Worm (Caenorhabditis elegans) whole organism, midembryonic: Measurements from ENCODE around the gene nep-4.

Source experiments
- T22C8.4 ChIP-seq: fragments of 200-800 bp; sonication (Bioruptor generic); IDR thresholded peaks from 2 replicates; pipeline ENCODE4 v1.3.6; 2022; ENCODE audit warnings: missing genetic modification characterization, missing compliant biosample characterization
- cog-1 ChIP-seq: sonication (generic microtip); optimal IDR thresholded peaks from 2 replicates; lab custom pipeline; 2016; ENCODE audit warnings: missing genetic modification characterization, missing compliant biosample characterization
- flt-1 ChIP-seq: fragments of 200-800 bp; sonication (Bioruptor generic); IDR thresholded peaks from 2 replicates; pipeline ENCODE4 v1.3.6; 2022; ENCODE audit warnings: missing genetic modification characterization, missing compliant biosample characterization
- klf-2 ChIP-seq: fragments of 200-800 bp; sonication (Bioruptor generic); conservative IDR thresholded peaks from 2 replicates; pipeline ENCODE4 v1.3.6; 2022; ENCODE audit warnings: missing genetic modification reagents, missing genetic modification characterization, missing compliant biosample characterization
- med-1 ChIP-seq: sonication (generic microtip); optimal IDR thresholded peaks from 2 replicates; lab custom pipeline; 2017; ENCODE audit warnings: missing genetic modification characterization, mild to moderate bottlenecking, missing compliant biosample characterization, antibody characterized with exemption, missing genetic modification reagents; ENCODE audit not compliant: insufficient read depth
- ref-1 ChIP-seq: fragments of 200-800 bp; sonication (Bioruptor generic); conservative IDR thresholded peaks from 2 replicates; pipeline ENCODE4 v1.3.6; 2022; ENCODE audit warnings: missing genetic modification reagents, missing genetic modification characterization, missing compliant biosample characterization
- tab-1 ChIP-seq: fragments of 200-800 bp; sonication (Bioruptor generic); IDR thresholded peaks from 2 replicates; pipeline ENCODE4 v1.3.6; 2022; ENCODE audit warnings: missing genetic modification characterization, missing compliant biosample characterization
- ztf-23 ChIP-seq: fragments of 200-800 bp; sonication (Bioruptor generic); IDR thresholded peaks from 2 replicates; pipeline ENCODE4 v1.3.6; 2022; ENCODE audit warnings: missing genetic modification reagents, missing genetic modification characterization, missing compliant biosample characterization
- ztf-29 ChIP-seq: fragments of 200-800 bp; sonication (Bioruptor generic); IDR thresholded peaks from 2 replicates; pipeline ENCODE4 v1.3.6; 2022; ENCODE audit warnings: missing genetic modification reagents, missing genetic modification characterization, missing compliant biosample characterization

The nep-4 gene

ce11 chrX:6835166-6835565 is 28.1 kb downstream of the nep-4 start, which contains the start of gene F41B4.2:
TSS of gene F41B4.2 (minus strand) at chrX:6835266.
- no peak for TF ChIP-seq klf-2 (GFP tag; lab: Robert Waterston, UW)
- no peak for TF ChIP-seq flt-1 (GFP tag; lab: Robert Waterston, UW)
- no peak for TF ChIP-seq ztf-23 (GFP tag; lab: Robert Waterston, UW)

DNA sequence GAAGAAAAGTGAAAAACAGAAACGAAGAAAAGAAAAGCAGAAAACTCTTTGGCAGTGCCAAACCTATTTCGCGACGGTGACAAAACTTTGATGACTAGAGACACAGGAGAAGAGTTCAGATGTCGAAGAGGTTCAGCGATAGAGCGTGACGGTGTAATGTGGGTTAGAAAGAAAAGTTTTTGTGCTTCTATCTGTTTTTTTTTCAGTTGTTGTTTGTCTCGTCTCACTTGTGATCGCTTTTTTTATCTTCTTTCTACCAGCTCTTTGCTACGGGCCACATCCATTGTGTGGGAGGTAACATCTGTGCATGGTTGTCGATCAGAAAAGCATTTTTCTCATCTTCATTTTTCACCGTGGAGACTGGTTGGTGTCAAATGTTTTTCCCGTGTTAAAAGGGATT is 37.4 kb downstream of the nep-4 start, which contains the start of gene F41B4.1:
TSS of gene F41B4.1 (minus strand) at position 23 of the 400 bp plus-strand sequence.
- TF ChIP-seq tab-1 (GFP tag; lab: Robert Waterston, UW) = no peak
- no peak for TF ChIP-seq cog-1 (tag; lab: Kevin White, UChicago)
- no peak for TF ChIP-seq med-1
- TF ChIP-seq ztf-23 (GFP tag; lab: Robert Waterston, UW) = no peak
- TF ChIP-seq ztf-29 = no peak
- TF ChIP-seq ref-1 = no peak
- no peak for TF ChIP-seq klf-2 (GFP tag; lab: Robert Waterston, UW)
- no peak for TF ChIP-seq flt-1 (GFP tag; lab: Robert Waterston, UW)
- TF ChIP-seq T22C8.4 (GFP tag; lab: Robert Waterston, UW) = no peak

ce11 chrX:6823218-6823979 is 39.8 kb downstream of the nep-4 start, which contains the start of gene gei-15:
TSS of gene gei-15 (minus strand) at chrX:6823268.
- TF ChIP-seq med-1 (no peak), tab-1 (GFP tag; lab: Robert Waterston, UW) (no peak), ref-1 (no peak), ztf-29 (no peak), cog-1 (tag; lab: Kevin White, UChicago) (no peak)

ce11 chrX:6822552-6822951 is 40.7 kb downstream of the nep-4 start:
- no peak for TF ChIP-seq ref-1
- TF ChIP-seq med-1 = no peak
- no peak for TF ChIP-seq tab-1 (GFP tag; lab: Robert Waterston, UW)
- TF ChIP-seq ztf-23 (GFP tag; lab: Robert Waterston, UW) = no peak
- no peak for TF ChIP-seq T22C8.4 (GFP tag; lab: Robert Waterston, UW)

DNA sequence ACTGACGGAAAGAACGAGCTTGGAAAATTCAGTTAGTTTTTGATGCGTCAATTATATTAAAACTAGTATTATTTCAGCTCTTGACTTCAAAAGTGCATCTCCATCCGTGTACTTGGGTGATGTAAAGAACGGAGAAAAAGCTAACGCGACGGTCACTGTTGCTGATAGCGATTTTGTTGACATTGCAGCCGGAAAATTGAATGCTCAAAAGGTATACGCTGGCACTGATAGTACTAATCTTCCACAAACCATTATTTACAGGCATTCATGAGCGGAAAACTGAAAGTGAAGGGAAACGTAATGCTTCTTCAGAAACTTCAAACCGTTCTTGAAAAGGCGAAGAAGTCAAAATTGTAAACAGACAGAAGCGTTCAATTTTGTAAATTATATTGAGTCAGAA is 43.6 kb downstream of the nep-4 start:
- no peak for TF ChIP-seq ztf-23 (GFP tag; lab: Robert Waterston, UW)
- no peak for TF ChIP-seq cog-1 (tag; lab: Kevin White, UChicago)
- TF ChIP-seq T22C8.4 (GFP tag; lab: Robert Waterston, UW) = no peak
- no peak for TF ChIP-seq klf-2 (GFP tag; lab: Robert Waterston, UW)
- no peak for TF ChIP-seq flt-1 (GFP tag; lab: Robert Waterston, UW)
- TF ChIP-seq med-1 = no peak
- TF ChIP-seq ref-1 = no peak
- TF ChIP-seq tab-1 (GFP tag; lab: Robert Waterston, UW) = no peak
- TF ChIP-seq ztf-29 = no peak

ce11 chrX:6819135-6819534 is 44.1 kb downstream of the nep-4 start:
- TF ChIP-seq cog-1 (tag; lab: Kevin White, UChicago) (no peak), T22C8.4 (GFP tag; lab: Robert Waterston, UW) (no peak)

ce11 chrX:6818036-6818488 is 45.2 kb downstream of the nep-4 start, which contains the start of gene dhs-28:
TSS of gene dhs-28 (plus strand) at chrX:6818438.
- TF ChIP-seq cog-1 (tag; lab: Kevin White, UChicago) = no peak
- TF ChIP-seq klf-2 (GFP tag; lab: Robert Waterston, UW) = no peak
- TF ChIP-seq T22C8.4 (GFP tag; lab: Robert Waterston, UW) = no peak
- no peak for TF ChIP-seq ref-1
- no peak for TF ChIP-seq flt-1 (GFP tag; lab: Robert Waterston, UW)
- TF ChIP-seq med-1 = no peak
- no peak for TF ChIP-seq ztf-29
- no peak for TF ChIP-seq ztf-23 (GFP tag; lab: Robert Waterston, UW)
- no peak for TF ChIP-seq tab-1 (GFP tag; lab: Robert Waterston, UW)

DNA sequence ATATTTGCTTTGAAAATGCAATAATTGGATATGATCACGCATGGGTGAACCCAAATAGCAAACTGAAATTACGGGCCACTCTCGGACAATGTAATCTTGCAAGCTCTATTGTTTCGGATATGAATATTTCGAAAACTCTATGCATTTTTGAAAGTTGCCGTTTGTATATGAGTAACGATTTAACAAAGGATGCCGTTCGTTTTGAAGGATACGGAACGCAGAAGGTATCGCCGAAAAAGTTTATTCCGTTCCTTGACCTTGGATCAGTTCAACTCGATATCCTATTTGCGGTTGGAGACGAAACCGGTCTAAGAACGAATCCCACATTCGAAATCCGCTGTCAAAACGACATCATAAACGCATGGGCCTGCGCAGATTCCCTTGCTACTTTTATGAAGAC is 50.2 kb downstream of the nep-4 start:
- TF ChIP-seq cog-1 (tag; lab: Kevin White, UChicago) (no peak), flt-1 (GFP tag; lab: Robert Waterston, UW) (no peak), klf-2 (GFP tag; lab: Robert Waterston, UW) (no peak), ztf-23 (GFP tag; lab: Robert Waterston, UW) (no peak), ztf-29 (no peak), med-1 (no peak), tab-1 (GFP tag; lab: Robert Waterston, UW) (no peak), T22C8.4 (GFP tag; lab: Robert Waterston, UW) (no peak), ref-1 (no peak)
